Worm (Caenorhabditis elegans): ENCODE results near the gene ZC395.4.
A peak's percentile ranks its signal among the peaks of the same experiment; 100 is the strongest.

The ZC395.4 gene

DNA sequence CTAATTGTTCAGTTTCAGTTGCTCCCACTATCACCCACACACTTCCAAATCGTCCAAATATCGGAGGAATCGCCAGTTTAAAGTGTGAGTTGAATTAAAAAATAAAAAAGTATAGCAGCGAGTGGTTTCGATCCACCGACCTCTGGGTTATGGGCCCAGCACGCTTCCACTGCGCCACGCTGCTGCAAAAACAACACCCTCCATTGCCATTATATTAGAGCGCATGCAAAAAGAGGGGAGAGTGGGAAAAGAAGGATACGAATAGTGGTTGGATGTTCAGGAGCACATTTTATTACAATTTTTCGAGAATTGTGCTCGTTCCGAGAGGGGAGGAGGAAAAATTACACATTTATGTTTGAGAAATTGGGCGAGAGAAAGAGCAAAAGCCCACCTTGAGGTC, 25.0 kb downstream of the ZC395.4 start (continued):
- TF ChIP-seq snpc-4 (tag; optimal IDR thresholded peaks at IDR 0.05) (no peak), zag-1 (tag; optimal IDR thresholded peaks at IDR 0.05) (no peak), mep-1 (tag; optimal IDR thresholded peaks at IDR 0.05) (peak; percentile 64), nhr-76 (tag; optimal IDR thresholded peaks at IDR 0.05) (peak; percentile 12), nhr-77 (tag; optimal IDR thresholded peaks at IDR 0.05) (peak; percentile 32), aly-2 (tag; optimal IDR thresholded peaks at IDR 0.05) (no peak), ceh-88 (GFP tag; IDR thresholded peaks at IDR 0.05) (0 out of 2 replicates have a peak, but pooled peaks have one; percentile 8)

DNA sequence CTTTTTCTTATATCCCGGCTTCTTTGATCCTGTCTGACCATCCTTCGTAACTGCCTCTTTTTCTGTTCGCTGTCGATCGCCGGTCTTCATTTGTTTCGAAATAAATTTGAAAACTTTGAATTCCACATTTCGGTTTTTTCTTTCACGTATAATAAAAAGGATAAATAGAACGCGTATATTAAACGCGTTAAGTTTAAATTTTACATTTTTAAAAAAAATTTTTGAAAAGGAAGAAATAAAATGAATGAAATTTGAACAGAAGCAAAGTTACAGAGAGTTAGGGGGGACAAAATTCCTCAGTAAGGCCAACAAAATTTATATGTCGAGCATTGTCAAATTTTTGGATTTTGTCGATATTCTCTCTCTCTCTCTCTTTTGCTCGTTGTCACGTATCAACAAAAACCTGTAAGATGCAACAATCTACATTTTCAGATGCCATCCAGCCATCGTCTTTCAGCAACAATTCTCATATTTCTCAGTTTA, 31.9 kb downstream of the ZC395.4 start, which contains the start of the genes T15B12.2 and F52C9.5:
Gene T15B12.2 (minus strand): TSS at position 101 of the 483 bp plus-strand sequence.
Gene F52C9.5 (plus strand): TSS at position 433 of the 483 bp plus-strand sequence.
- TF ChIP-seq ceh-63 (GFP tag; optimal IDR thresholded peaks at IDR 0.05) (no peak), jun-1 (tag; optimal IDR thresholded peaks at IDR 0.05) (no peak)

DNA sequence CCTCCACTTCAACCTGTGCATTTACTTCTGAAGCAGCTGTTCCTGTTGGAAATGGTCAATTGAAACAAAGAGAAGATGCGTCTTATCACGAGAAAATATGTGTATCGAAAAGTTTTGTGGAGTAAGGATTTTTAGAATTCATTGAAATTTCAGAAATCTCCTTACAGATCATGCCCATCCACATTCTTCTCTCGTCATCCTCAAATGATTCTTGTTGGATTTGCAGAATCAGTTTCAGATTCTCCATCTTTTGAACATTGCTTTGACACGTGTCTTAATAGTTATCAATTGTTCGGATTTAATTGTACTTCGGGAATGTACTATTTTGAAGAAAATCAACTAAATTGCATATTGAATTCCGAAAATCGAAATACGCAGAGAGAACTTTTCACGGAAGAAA, 34.1 kb downstream of the ZC395.4 start:
- TF ChIP-seq nhr-19 (GFP tag; conservative IDR thresholded peaks at IDR 0.05): no peak

- TF ChIP-seq unc-62 (GFP tag; optimal IDR thresholded peaks at IDR 0.05) (no peak), pqm-1 (tag; optimal IDR thresholded peaks at IDR 0.05) (no peak), efl-3 (GFP tag; optimal IDR thresholded peaks at IDR 0.05) (no peak), mef-2 (tag; optimal IDR thresholded peaks at IDR 0.05) (no peak), ceh-88 (GFP tag; IDR thresholded peaks at IDR 0.05) (no peak), tbx-2 (tag; optimal IDR thresholded peaks at IDR 0.05) (peak; percentile 56), mep-1 (tag; optimal IDR thresholded peaks at IDR 0.05) (peak; percentile 58), swsn-7 (tag; optimal IDR thresholded peaks at IDR 0.05) (peak; percentile 66), lin-35 (GFP tag; optimal IDR thresholded peaks at IDR 0.05) (peak; percentile 67 to 71), lin-13 (GFP tag; optimal IDR thresholded peaks at IDR 0.05) (peak; percentile 6), F16B12.6 (tag; optimal IDR thresholded peaks at IDR 0.05) (peak; percentile 22), nhr-84 (tag; optimal IDR thresholded peaks at IDR 0.05) (no peak), unc-30 (tag; optimal IDR thresholded peaks at IDR 0.05) (no peak), fkh-8 (tag; optimal IDR thresholded peaks at IDR 0.05) (peak; percentile 39), ces-1 (GFP tag; optimal IDR thresholded peaks at IDR 0.05) (no peak), C04F5.9 (tag; optimal IDR thresholded peaks at IDR 0.05) (no peak), ceh-63 (GFP tag; optimal IDR thresholded peaks at IDR 0.05) (no peak), lin-15B (tag; optimal IDR thresholded peaks at IDR 0.05) (no peak), nhr-90 (tag; optimal IDR thresholded peaks at IDR 0.05; ENCODE audit: poor library complexity) (peak; percentile 67), mab-9 (GFP tag; IDR thresholded peaks at IDR 0.05) (0 out of 2 replicates have a peak, but pooled peaks have one; percentile 44), lin-39 (tag; optimal IDR thresholded peaks at IDR 0.05) (no peak), C16A3.4 (tag; optimal IDR thresholded peaks at IDR 0.05) (peak; percentile 57), ceh-90 (tag; optimal IDR thresholded peaks at IDR 0.05) (no peak), nhr-19 (GFP tag; conservative IDR thresholded peaks at IDR 0.05) (peak; percentile 65), sup-37 (GFP tag; optimal IDR thresholded peaks at IDR 0.05) (no peak), pag-3 (tag; optimal IDR thresholded peaks at IDR 0.05; ENCODE audit: borderline replicate concordance, insufficient read depth) (no peak), tlp-1 (tag; optimal IDR thresholded peaks at IDR 0.05) (no peak), nhr-76 (tag; optimal IDR thresholded peaks at IDR 0.05) (no peak), nhr-28 (tag; optimal IDR thresholded peaks at IDR 0.05) (no peak), hpl-2 (GFP tag; optimal IDR thresholded peaks at IDR 0.05) (no peak), nhr-237 (tag; optimal IDR thresholded peaks at IDR 0.05) (no peak), mdl-1 (tag; optimal IDR thresholded peaks at IDR 0.05) (peak in 1 of 2 experiments; percentile 45), irx-1 (tag; optimal IDR thresholded peaks at IDR 0.05) (peak; percentile 33), C34B4.2 (tag; optimal IDR thresholded peaks at IDR 0.05) (no peak), ets-5 (GFP tag; IDR thresholded peaks at IDR 0.05) (no peak), lin-14 (GFP tag; optimal IDR thresholded peaks at IDR 0.05) (no peak), zag-1 (tag; optimal IDR thresholded peaks at IDR 0.05) (no peak), xbp-1 (tag; optimal IDR thresholded peaks at IDR 0.05) (peak; percentile 56), egl-27 (tag; optimal IDR thresholded peaks at IDR 0.05) (peak in 1 of 2 experiments; percentile 2), aly-2 (tag; optimal IDR thresholded peaks at IDR 0.05) (peak; percentile 31), nhr-77 (tag; optimal IDR thresholded peaks at IDR 0.05) (peak; percentile 37), ztf-11 (tag; optimal IDR thresholded peaks at IDR 0.05) (peak in 1 of 2 experiments; percentile 3), ama-1 (optimal IDR thresholded peaks at IDR 0.05) (peak; percentile 15), unc-130 (tag; optimal IDR thresholded peaks at IDR 0.05) (peak; percentile 56)
Observed at ce11 chrIII:5305725-5306124, 35.8 kb downstream of the ZC395.4 start.
